Worm (Caenorhabditis elegans) whole organism, L3 larva: ENCODE results near the gene F32D8.12.

ENCODE experiments used
- ceh-9 ChIP-seq: sonication (generic microtip); optimal IDR thresholded peaks from 2 replicates; lab custom pipeline; 2018; ENCODE audit warnings: missing biosample characterization, missing genetic modification characterization
- fkh-10 ChIP-seq: sonication (generic microtip); optimal IDR thresholded peaks from 2 replicates; lab custom pipeline; 2017; ENCODE audit warnings: missing biosample characterization, missing genetic modification reagents, missing genetic modification characterization
- lin-39 ChIP-seq: fragments of 150-350 bp; optimal IDR thresholded peaks from 2 replicates; lab custom pipeline; 2018; ENCODE audit warnings: missing biosample characterization, missing genetic modification reagents, missing genetic modification characterization
- nhr-237 ChIP-seq: fragments of 150-350 bp; optimal IDR thresholded peaks from 2 replicates; lab custom pipeline; 2014; ENCODE audit warnings: missing biosample characterization, missing genetic modification characterization
- tbx-2 ChIP-seq: sonication (generic microtip); optimal IDR thresholded peaks from 2 replicates; lab custom pipeline; 2016; ENCODE audit warnings: mild to moderate bottlenecking, missing genetic modification characterization, missing compliant biosample characterization
- unc-39 ChIP-seq: sonication (generic microtip); optimal IDR thresholded peaks from 4 replicates; lab custom pipeline; 2017; ENCODE audit warnings: missing biosample characterization, missing genetic modification characterization
- unc-62 ChIP-seq: fragments of 150-350 bp; sonication (generic microtip); optimal IDR thresholded peaks from 4 replicates; lab custom pipeline; 2014; ENCODE audit warnings: missing biosample characterization, missing genetic modification reagents, missing genetic modification characterization
- ztf-4 ChIP-seq: fragments of 150-350 bp; optimal IDR thresholded peaks from 2 replicates; lab custom pipeline; 2014; ENCODE audit warnings: missing biosample characterization, missing genetic modification characterization

- TF ChIP-seq ztf-4 (tag; lab: Kevin White, UChicago) (no peak), tbx-2 (tag; lab: Kevin White, UChicago) (no peak), lin-39 (tag; lab: Kevin White, UChicago) (no peak), nhr-237 (no peak), unc-62 (GFP tag; lab: Kevin White, UChicago) (no peak), ceh-9 (no peak), fkh-10 (GFP tag; lab: Kevin White, UChicago) (no peak), unc-39 (tag; lab: Kevin White, UChicago) (no peak)
These were observed 35.5 kb downstream of the F32D8.12 start for ce11 chrV:10855363-10855762.
